Worm (Caenorhabditis elegans) whole organism, L2 larva: ENCODE measurements around the gene mop-25.2.
A peak's percentile ranks its signal among the peaks of the same experiment; 100 is the strongest.

ENCODE experiments used
- C34F6.9 ChIP-seq: fragments of 150-350 bp; optimal IDR thresholded peaks from 2 replicates; lab custom pipeline; 2014; ENCODE audit warnings: missing biosample characterization, missing genetic modification characterization
- Y55F3AM.14 ChIP-seq: fragments of 200-800 bp; sonication (Bioruptor generic); optimal IDR thresholded peaks from 2 replicates; lab custom pipeline; 2018; ENCODE audit warnings: mild to moderate bottlenecking, missing genetic modification characterization, missing compliant biosample characterization
- alr-1 ChIP-seq: fragments of 150-350 bp; optimal IDR thresholded peaks from 2 replicates; lab custom pipeline; 2014; ENCODE audit warnings: missing biosample characterization, missing genetic modification characterization
- aly-2 ChIP-seq: fragments of 150-350 bp; optimal IDR thresholded peaks from 2 replicates; lab custom pipeline; 2014; ENCODE audit warnings: missing biosample characterization, missing genetic modification characterization
- ceh-16 ChIP-seq: fragments of 150-350 bp; optimal IDR thresholded peaks from 2 replicates; lab custom pipeline; 2014; ENCODE audit warnings: missing biosample characterization, missing genetic modification characterization
- crh-2 ChIP-seq: sonication (generic microtip); optimal IDR thresholded peaks from 2 replicates; lab custom pipeline; 2017; ENCODE audit warnings: missing biosample characterization, missing genetic modification characterization
- dmd-4 ChIP-seq: sonication (generic microtip); optimal IDR thresholded peaks from 2 replicates; lab custom pipeline; 2017; ENCODE audit warnings: missing biosample characterization, missing genetic modification characterization
- egl-27 ChIP-seq: sonication (generic microtip); optimal IDR thresholded peaks from 3 replicates; lab custom pipeline; 2017; ENCODE audit warnings: missing biosample characterization, missing genetic modification reagents, missing genetic modification characterization
- elt-3 ChIP-seq: sonication (generic microtip); optimal IDR thresholded peaks from 2 replicates; lab custom pipeline; 2017; ENCODE audit warnings: missing biosample characterization, missing genetic modification characterization
- fos-1 ChIP-seq: fragments of 150-350 bp; optimal IDR thresholded peaks from 2 replicates; lab custom pipeline; 2014; ENCODE audit warnings: missing biosample characterization, missing genetic modification characterization
- gmeb-1 ChIP-seq: fragments of 150-350 bp; optimal IDR thresholded peaks from 2 replicates; lab custom pipeline; 2014; ENCODE audit warnings: missing biosample characterization, missing genetic modification characterization
- lin-11 ChIP-seq: fragments of 150-350 bp; sonication (generic microtip); optimal IDR thresholded peaks from 2 replicates; lab custom pipeline; 2014; ENCODE audit warnings: missing biosample characterization, missing genetic modification characterization, inconsistent platforms, mixed read lengths
- lsy-2 ChIP-seq, 2 experiments: fragments of 150-350 bp in 1 of 2; sonication (generic microtip) in 1 of 2; optimal IDR thresholded peaks; 2 replicates each; lab custom pipeline; 2014 to 2017; ENCODE audit warnings: missing biosample characterization in 2 of 2, missing genetic modification characterization in 2 of 2
- mab-5 ChIP-seq: fragments of 150-350 bp; optimal IDR thresholded peaks from 2 replicates; lab custom pipeline; 2014; ENCODE audit warnings: missing biosample characterization, missing genetic modification characterization
- mbf-1 ChIP-seq: sonication (generic microtip); optimal IDR thresholded peaks from 2 replicates; lab custom pipeline; 2017; ENCODE audit warnings: missing biosample characterization, missing genetic modification characterization
- mdl-1 ChIP-seq, 2 experiments: fragments of 150-350 bp in 1 of 2; sonication (generic microtip) in 1 of 2; optimal IDR thresholded peaks; 2 replicates each; lab custom pipeline; 2017; ENCODE audit warnings: missing biosample characterization in 2 of 2, missing genetic modification characterization in 2 of 2
- nhr-10 ChIP-seq: sonication (generic microtip); optimal IDR thresholded peaks from 2 replicates; lab custom pipeline; 2017; ENCODE audit warnings: missing biosample characterization, missing genetic modification characterization
- nhr-12 ChIP-seq: fragments of 150-350 bp; optimal IDR thresholded peaks from 2 replicates; lab custom pipeline; 2014; ENCODE audit warnings: missing biosample characterization, missing genetic modification characterization
- nhr-129 ChIP-seq: fragments of 150-350 bp; optimal IDR thresholded peaks from 2 replicates; lab custom pipeline; 2014; ENCODE audit warnings: missing biosample characterization, missing genetic modification characterization
- nhr-21 ChIP-seq: fragments of 150-350 bp; optimal IDR thresholded peaks from 2 replicates; lab custom pipeline; 2014; ENCODE audit warnings: missing biosample characterization, missing genetic modification characterization
- nhr-23 ChIP-seq: fragments of 150-350 bp; optimal IDR thresholded peaks from 2 replicates; lab custom pipeline; 2014; ENCODE audit warnings: missing biosample characterization, missing genetic modification reagents, missing genetic modification characterization
- nhr-25 ChIP-seq: fragments of 150-350 bp; sonication (generic microtip); optimal IDR thresholded peaks from 3 replicates; lab custom pipeline; 2014; ENCODE audit warnings: missing biosample characterization, missing genetic modification characterization
- nhr-6 ChIP-seq: fragments of 150-350 bp; optimal IDR thresholded peaks from 2 replicates; lab custom pipeline; 2014; ENCODE audit warnings: missing biosample characterization, missing genetic modification characterization
- peb-1 ChIP-seq: fragments of 150-350 bp; optimal IDR thresholded peaks from 2 replicates; lab custom pipeline; 2014; ENCODE audit warnings: missing biosample characterization, missing genetic modification characterization
- sma-3 ChIP-seq: sonication (generic microtip); optimal IDR thresholded peaks from 2 replicates; lab custom pipeline; 2016; ENCODE audit warnings: missing genetic modification reagents, missing genetic modification characterization, missing compliant biosample characterization
- sma-9 ChIP-seq, 2 experiments: fragments of 150-350 bp in 1 of 2; sonication (generic microtip) in 1 of 2; optimal IDR thresholded peaks; 2 replicates each; lab custom pipeline; 2014 to 2016; ENCODE audit warnings: missing genetic modification characterization in 2 of 2, mild to moderate bottlenecking in 1 of 2, missing biosample characterization in 1 of 2, missing compliant biosample characterization in 1 of 2, missing genetic modification reagents in 1 of 2, moderate library complexity in 1 of 2
- unc-55 ChIP-seq: fragments of 150-350 bp; sonication (generic microtip); optimal IDR thresholded peaks from 3 replicates; lab custom pipeline; 2014; ENCODE audit warnings: missing biosample characterization, missing genetic modification reagents, missing genetic modification characterization
- unc-62 ChIP-seq: fragments of 150-350 bp; optimal IDR thresholded peaks from 2 replicates; lab custom pipeline; 2014; ENCODE audit warnings: missing biosample characterization, missing genetic modification reagents, missing genetic modification characterization
- zag-1 ChIP-seq: fragments of 150-350 bp; optimal IDR thresholded peaks from 2 replicates; lab custom pipeline; 2014; ENCODE audit warnings: missing biosample characterization, missing genetic modification characterization
- ztf-1 ChIP-seq: fragments of 200-800 bp; sonication (Bioruptor generic); conservative IDR thresholded peaks from 2 replicates; pipeline ENCODE4 v1.3.6; 2022; ENCODE audit warnings: missing genetic modification characterization, missing compliant biosample characterization
- ztf-11 ChIP-seq: sonication (generic microtip); optimal IDR thresholded peaks from 2 replicates; lab custom pipeline; 2017; ENCODE audit warnings: missing biosample characterization, missing genetic modification characterization
- ztf-4 ChIP-seq: fragments of 150-350 bp; optimal IDR thresholded peaks from 2 replicates; lab custom pipeline; 2014; ENCODE audit warnings: missing biosample characterization, missing genetic modification characterization

The mop-25.2 gene

DNA sequence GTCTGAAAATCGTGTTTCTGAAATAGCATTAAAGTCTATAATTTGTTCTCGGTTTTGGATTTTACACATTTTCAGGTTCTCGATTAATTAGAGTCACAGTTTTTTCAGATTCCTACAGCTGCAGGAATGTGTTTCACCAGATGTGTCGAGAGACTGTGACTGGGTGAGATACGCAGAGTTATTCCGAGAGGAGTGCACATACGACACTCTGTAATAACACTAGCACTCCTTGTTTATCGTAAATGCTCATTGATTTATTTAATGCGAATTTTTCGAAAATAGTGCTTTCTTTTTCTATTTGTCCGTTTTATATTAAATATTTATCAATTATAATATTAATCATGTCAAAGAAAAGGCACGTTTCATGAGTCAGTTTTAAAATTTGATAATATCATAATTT, 36.1 kb downstream of the mop-25.2 start, which contains the start of gene ZK1320.11:
Gene ZK1320.11 (plus strand): TSS at position 243 of the 400 bp plus-strand sequence.
- TF ChIP-seq aly-2 (tag; lab: Kevin White, UChicago) (no peak), ztf-4 (tag; lab: Kevin White, UChicago) (no peak), unc-62 (GFP tag; lab: Kevin White, UChicago) (no peak), peb-1 (tag; lab: Kevin White, UChicago) (no peak), zag-1 (tag; lab: Kevin White, UChicago) (no peak), ztf-1 (GFP tag; lab: Robert Waterston, UW) (no peak), nhr-23 (tag; lab: Kevin White, UChicago) (no peak), crh-2 (tag; lab: Kevin White, UChicago) (no peak), lsy-2 (tag; optimal IDR thresholded peaks at IDR 0.05; lab: Kevin White, UChicago) (peak in 1 of 2 experiments; percentile 60), elt-3 (tag; lab: Kevin White, UChicago) (no peak), nhr-129 (tag; lab: Kevin White, UChicago) (peak; percentile 16), mbf-1 (tag; lab: Kevin White, UChicago) (no peak), lin-11 (no peak), nhr-12 (tag; lab: Kevin White, UChicago) (no peak), C34F6.9 (tag; lab: Kevin White, UChicago) (peak; percentile 34), sma-3 (GFP tag; lab: Kevin White, UChicago) (no peak), sma-9 (GFP tag; optimal IDR thresholded peaks at IDR 0.05; lab: Kevin White, UChicago) (no peak), sma-9 (tag; optimal IDR thresholded peaks at IDR 0.05; lab: Kevin White, UChicago) (no peak), unc-55 (GFP tag; lab: Kevin White, UChicago) (peak; percentile 73), ztf-11 (tag; lab: Kevin White, UChicago) (no peak), nhr-10 (tag; lab: Kevin White, UChicago) (no peak)

DNA sequence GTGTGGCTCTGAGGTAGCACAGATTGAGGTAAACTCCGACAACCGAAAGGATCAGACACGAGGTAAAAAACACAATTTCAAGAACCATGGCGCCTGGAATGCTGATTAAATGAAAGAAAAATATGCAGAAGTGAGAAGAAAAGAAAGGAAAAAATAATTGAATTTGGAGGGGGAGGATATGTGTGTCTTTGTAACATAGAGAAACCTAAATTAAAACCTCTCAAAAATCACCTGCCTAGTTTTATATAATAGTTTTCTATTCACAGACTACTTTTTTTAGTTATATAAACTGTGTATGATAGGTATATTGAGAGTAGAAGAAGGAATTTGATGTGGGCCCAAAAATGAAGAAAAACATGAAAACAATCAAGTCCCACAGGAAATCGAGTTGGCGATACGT, 37.9 kb downstream of the mop-25.2 start, which contains the start of gene ZK1320.5:
Gene ZK1320.5 (minus strand): TSS at position 101 of the 400 bp plus-strand sequence.
- TF ChIP-seq nhr-21 (tag; lab: Kevin White, UChicago), result no peak
- TF ChIP-seq mbf-1 (tag; lab: Kevin White, UChicago), result no peak
- no peak for TF ChIP-seq aly-2 (tag; lab: Kevin White, UChicago)
- no peak for TF ChIP-seq egl-27 (tag; lab: Kevin White, UChicago)
- no peak for TF ChIP-seq nhr-6 (tag; lab: Kevin White, UChicago)
- no peak for TF ChIP-seq Y55F3AM.14 (GFP tag; lab: Kevin White, UChicago)
- no peak for TF ChIP-seq sma-9 (GFP tag; optimal IDR thresholded peaks at IDR 0.05; lab: Kevin White, UChicago)
- no peak for TF ChIP-seq sma-9 (tag; optimal IDR thresholded peaks at IDR 0.05; lab: Kevin White, UChicago)
- TF ChIP-seq alr-1 (tag; lab: Kevin White, UChicago), result no peak
- TF ChIP-seq, all 48 proteins: peak for 0

DNA sequence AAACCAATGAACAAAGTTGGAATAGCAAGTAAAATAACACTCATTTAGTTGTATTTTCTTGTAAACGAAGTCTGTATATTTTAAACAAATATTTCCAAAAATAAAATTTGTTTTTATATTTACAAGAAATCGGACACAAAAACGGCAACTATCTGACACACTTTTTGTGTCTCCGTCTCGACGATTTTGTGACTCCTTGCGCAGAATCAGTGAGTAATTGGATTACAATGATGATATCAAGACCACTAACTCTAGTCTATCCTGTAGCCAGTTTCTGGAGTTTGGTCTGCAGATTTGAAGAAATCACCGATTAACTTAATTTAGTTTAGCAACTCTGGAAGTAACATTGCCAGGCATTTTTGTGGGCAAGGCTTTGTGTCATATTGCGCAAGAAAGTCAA, 40.7 kb downstream of the mop-25.2 start, which contains the start of gene cyp-13A10:
Gene cyp-13A10 (minus strand): TSS at position 88 of the 400 bp plus-strand sequence.
- TF ChIP-seq unc-55 (GFP tag; lab: Kevin White, UChicago) (no peak), fos-1 (tag; lab: Kevin White, UChicago) (peak; percentile 22), ceh-16 (tag; lab: Kevin White, UChicago) (no peak), sma-9 (GFP tag; optimal IDR thresholded peaks at IDR 0.05; lab: Kevin White, UChicago) (no peak), sma-9 (tag; optimal IDR thresholded peaks at IDR 0.05; lab: Kevin White, UChicago) (no peak), mdl-1 (tag; optimal IDR thresholded peaks at IDR 0.05; lab: Kevin White, UChicago) (no peak), dmd-4 (no peak)

DNA sequence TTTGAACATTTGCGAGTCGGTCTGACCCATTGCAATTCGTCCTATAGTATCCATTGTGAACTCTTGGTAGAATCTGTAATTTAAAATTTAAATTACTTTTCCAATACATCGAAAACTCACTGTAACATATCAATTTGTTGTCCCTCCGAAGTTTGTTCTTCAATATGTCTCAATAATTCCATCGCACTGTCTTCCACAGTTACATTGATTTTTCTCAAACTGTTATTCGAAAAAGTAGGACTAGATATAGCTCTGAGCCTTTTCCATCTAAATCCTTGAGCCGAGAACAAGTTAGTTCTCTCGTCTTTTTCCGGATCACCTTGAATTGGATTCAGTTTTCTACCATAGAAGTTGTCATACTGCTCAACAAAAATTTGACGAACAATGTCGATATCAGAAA, 41.3 kb downstream of the mop-25.2 start:
- TF ChIP-seq mab-5 (tag; lab: Kevin White, UChicago) (no peak), nhr-25 (no peak), ztf-1 (GFP tag; lab: Robert Waterston, UW) (no peak), zag-1 (tag; lab: Kevin White, UChicago) (no peak), elt-3 (tag; lab: Kevin White, UChicago) (no peak), egl-27 (tag; lab: Kevin White, UChicago) (no peak), crh-2 (tag; lab: Kevin White, UChicago) (no peak), gmeb-1 (tag; lab: Kevin White, UChicago) (no peak)
- TF ChIP-seq, all 48 proteins: peak for 0

DNA sequence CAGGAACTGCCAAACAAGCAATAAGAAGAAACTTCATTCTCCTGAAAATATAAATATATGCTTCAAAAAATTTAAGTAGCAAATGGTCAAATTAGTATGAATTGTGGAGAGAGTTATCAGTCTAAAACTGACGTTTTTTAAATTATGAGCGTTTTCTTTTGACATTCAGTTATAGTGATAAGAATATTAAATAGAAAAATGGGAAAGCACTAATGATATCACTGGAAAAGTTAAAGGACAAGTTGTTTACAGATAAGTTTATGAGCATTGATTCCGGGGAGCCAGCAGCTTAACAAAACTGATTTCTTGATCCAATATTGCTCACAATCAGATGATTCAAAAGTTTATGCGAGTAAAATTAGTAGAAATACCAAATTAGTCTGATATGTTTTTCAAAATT, 43.1 kb downstream of the mop-25.2 start, which contains the start of gene ZK1320.3:
Gene ZK1320.3 (minus strand): TSS at position 41 of the 400 bp plus-strand sequence.
- no peak for TF ChIP-seq mdl-1 (tag; optimal IDR thresholded peaks at IDR 0.05; lab: Kevin White, UChicago)
- TF ChIP-seq fos-1 (tag; lab: Kevin White, UChicago), result peak; percentile 87
